Fruit fly (Drosophila melanogaster): Measurements from ENCODE around the gene sog.

sog gene

DNA sequence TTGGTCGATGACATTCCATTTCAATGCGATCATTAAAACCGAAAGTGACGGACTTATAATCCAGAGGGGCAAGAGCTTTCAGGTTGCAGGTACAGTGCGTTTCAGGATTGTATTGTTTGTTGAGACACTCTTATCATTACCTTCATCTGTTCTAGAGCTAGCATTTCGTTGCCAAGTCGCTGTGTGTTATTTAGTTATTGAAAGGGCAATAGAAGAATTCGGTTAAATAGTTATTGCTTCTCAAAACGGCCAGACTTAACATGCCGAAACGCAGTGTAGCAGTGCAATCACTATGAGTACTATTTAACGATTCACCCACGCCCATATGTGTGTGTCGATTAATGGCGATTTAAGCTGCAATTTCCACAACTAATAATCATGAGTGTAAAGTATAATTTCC, 565 bp downstream of the sog start (continued):
- TF ChIP-seq bigmax (GFP tag; optimal IDR thresholded peaks at IDR 0.05) (no peak), bcd (GFP tag; optimal IDR thresholded peaks at IDR 0.05) (no peak), Sox102F (GFP tag; optimal IDR thresholded peaks at IDR 0.05) (peak; percentile 35), Mrtf (GFP tag; IDR thresholded peaks at IDR 0.05) (no peak), CG1603 (tag; optimal IDR thresholded peaks at IDR 0.05) (peak; percentile 51), B-H1 (GFP tag; IDR thresholded peaks at IDR 0.05) (no peak), Ets65A (GFP tag) (peak; percentile 85), fd96Cb (tag; optimal IDR thresholded peaks at IDR 0.05) (peak; percentile 16), ci (GFP tag; IDR thresholded peaks at IDR 0.05) (0 out of 3 replicates have a peak, but pooled peaks have one; percentile 40), dan (GFP tag; IDR thresholded peaks at IDR 0.05) (no peak), CG9437 (GFP tag; optimal IDR thresholded peaks at IDR 0.05) (no peak), Eip74EF (GFP tag; optimal IDR thresholded peaks at IDR 0.05) (no peak), Sox100B (GFP tag; optimal IDR thresholded peaks at IDR 0.05) (no peak), row (GFP tag; IDR thresholded peaks at IDR 0.05) (0 out of 3 replicates have a peak, but pooled peaks have one; percentile 28), CG1832 (GFP tag; optimal IDR thresholded peaks at IDR 0.05) (no peak), ato (GFP tag; IDR thresholded peaks at IDR 0.05; ENCODE audit: partially characterized antibody) (no peak), CG17359 (tag; optimal IDR thresholded peaks at IDR 0.05) (peak; percentile 17), kah (GFP tag; optimal IDR thresholded peaks at IDR 0.05) (no peak), Oli (tag; optimal IDR thresholded peaks at IDR 0.05) (peak; percentile 23), CG15269 (tag; optimal IDR thresholded peaks at IDR 0.05) (peak; percentile 15), dysf (GFP tag; IDR thresholded peaks at IDR 0.05) (0 out of 3 replicates have a peak, but pooled peaks have one; percentile 29), Bdp1 (GFP tag; optimal IDR thresholded peaks at IDR 0.05) (no peak), HLHmδ (GFP tag; optimal IDR thresholded peaks at IDR 0.05) (no peak), gcm (GFP tag; optimal IDR thresholded peaks at IDR 0.05) (no peak), Aef1 (GFP tag; IDR thresholded peaks at IDR 0.05) (no peak), eve (GFP tag; optimal IDR thresholded peaks at IDR 0.05) (peak in 1 of 2 experiments; percentile 22), cwo (GFP tag; optimal IDR thresholded peaks at IDR 0.05) (no peak), onecut (GFP tag; IDR thresholded peaks at IDR 0.05) (no peak), CG10959 (GFP tag; IDR thresholded peaks at IDR 0.05) (no peak), CG10267 (tag; optimal IDR thresholded peaks at IDR 0.05) (no peak), nerfin-2 (GFP tag; IDR thresholded peaks at IDR 0.05; ENCODE audit: partially characterized antibody) (no peak), CG9817 (tag; optimal IDR thresholded peaks at IDR 0.05) (no peak), NC2β (GFP tag; optimal IDR thresholded peaks at IDR 0.05) (no peak), CG6689 (GFP tag; IDR thresholded peaks at IDR 0.05) (no peak), sim (GFP tag; IDR thresholded peaks at IDR 0.05) (no peak), CG13424 (tag; optimal IDR thresholded peaks at IDR 0.05) (peak; percentile 8), CG4424 (GFP tag; optimal IDR thresholded peaks at IDR 0.05) (no peak), zfh1 (GFP tag; IDR thresholded peaks at IDR 0.05) (0 out of 3 replicates have a peak, but pooled peaks have one; percentile 7), Blimp-1 (GFP tag; optimal IDR thresholded peaks at IDR 0.05) (peak; percentile 46), Pdp1 (GFP tag; optimal IDR thresholded peaks at IDR 0.05) (no peak), dmrt99B (tag; optimal IDR thresholded peaks at IDR 0.05) (peak; percentile 32), fd102C (GFP tag; optimal IDR thresholded peaks at IDR 0.05) (no peak)
